Worm (Caenorhabditis elegans) whole organism, L2 larva: ENCODE measurements around the gene rpl-26.

Experiments used
- C34F6.9 ChIP-seq: fragments of 150-350 bp; optimal IDR thresholded peaks from 2 replicates; lab custom pipeline; 2014; ENCODE audit warnings: missing biosample characterization, missing genetic modification characterization
- R02D3.7 ChIP-seq: fragments of 150-350 bp; optimal IDR thresholded peaks from 2 replicates; lab custom pipeline; 2014; ENCODE audit warnings: missing biosample characterization, missing genetic modification characterization
- Y55F3AM.14 ChIP-seq: fragments of 200-800 bp; sonication (Bioruptor generic); optimal IDR thresholded peaks from 2 replicates; lab custom pipeline; 2018; ENCODE audit warnings: mild to moderate bottlenecking, missing genetic modification characterization, missing compliant biosample characterization
- alr-1 ChIP-seq: fragments of 150-350 bp; optimal IDR thresholded peaks from 2 replicates; lab custom pipeline; 2014; ENCODE audit warnings: missing biosample characterization, missing genetic modification characterization
- aly-2 ChIP-seq: fragments of 150-350 bp; optimal IDR thresholded peaks from 2 replicates; lab custom pipeline; 2014; ENCODE audit warnings: missing biosample characterization, missing genetic modification characterization
- ama-1 ChIP-seq: fragments of 150-350 bp; optimal IDR thresholded peaks from 2 replicates; lab custom pipeline; 2018; ENCODE audit warnings: inconsistent platforms
- blmp-1 ChIP-seq: sonication (generic microtip); optimal IDR thresholded peaks from 2 replicates; lab custom pipeline; 2017; ENCODE audit warnings: missing genetic modification characterization, mild to moderate bottlenecking, missing compliant biosample characterization, antibody characterized with exemption, moderate library complexity; ENCODE audit not compliant: insufficient read depth
- ceh-16 ChIP-seq: fragments of 150-350 bp; optimal IDR thresholded peaks from 2 replicates; lab custom pipeline; 2014; ENCODE audit warnings: missing biosample characterization, missing genetic modification characterization
- ceh-82 ChIP-seq: fragments of 150-350 bp; optimal IDR thresholded peaks from 2 replicates; lab custom pipeline; 2014; ENCODE audit warnings: missing biosample characterization, missing genetic modification characterization
- crh-2 ChIP-seq: sonication (generic microtip); optimal IDR thresholded peaks from 2 replicates; lab custom pipeline; 2017; ENCODE audit warnings: missing biosample characterization, missing genetic modification characterization
- egl-27 ChIP-seq: sonication (generic microtip); optimal IDR thresholded peaks from 3 replicates; lab custom pipeline; 2017; ENCODE audit warnings: missing biosample characterization, missing genetic modification reagents, missing genetic modification characterization
- elt-1 ChIP-seq: fragments of 150-350 bp; optimal IDR thresholded peaks from 2 replicates; lab custom pipeline; 2014; ENCODE audit warnings: missing biosample characterization, missing genetic modification characterization
- fos-1 ChIP-seq: fragments of 150-350 bp; optimal IDR thresholded peaks from 2 replicates; lab custom pipeline; 2014; ENCODE audit warnings: missing biosample characterization, missing genetic modification characterization
- gmeb-1 ChIP-seq: fragments of 150-350 bp; optimal IDR thresholded peaks from 2 replicates; lab custom pipeline; 2014; ENCODE audit warnings: missing biosample characterization, missing genetic modification characterization
- lin-11 ChIP-seq: fragments of 150-350 bp; sonication (generic microtip); optimal IDR thresholded peaks from 2 replicates; lab custom pipeline; 2014; ENCODE audit warnings: missing biosample characterization, missing genetic modification characterization, inconsistent platforms, mixed read lengths
- lsy-2 ChIP-seq, 2 experiments: fragments of 150-350 bp in 1 of 2; sonication (generic microtip) in 1 of 2; optimal IDR thresholded peaks; 2 replicates each; lab custom pipeline; 2014 to 2017; ENCODE audit warnings: missing biosample characterization in 2 of 2, missing genetic modification characterization in 2 of 2
- mab-5 ChIP-seq: fragments of 150-350 bp; optimal IDR thresholded peaks from 2 replicates; lab custom pipeline; 2014; ENCODE audit warnings: missing biosample characterization, missing genetic modification characterization
- mbf-1 ChIP-seq: sonication (generic microtip); optimal IDR thresholded peaks from 2 replicates; lab custom pipeline; 2017; ENCODE audit warnings: missing biosample characterization, missing genetic modification characterization
- nhr-10 ChIP-seq: sonication (generic microtip); optimal IDR thresholded peaks from 2 replicates; lab custom pipeline; 2017; ENCODE audit warnings: missing biosample characterization, missing genetic modification characterization
- nhr-129 ChIP-seq: fragments of 150-350 bp; optimal IDR thresholded peaks from 2 replicates; lab custom pipeline; 2014; ENCODE audit warnings: missing biosample characterization, missing genetic modification characterization
- nhr-23 ChIP-seq: fragments of 150-350 bp; optimal IDR thresholded peaks from 2 replicates; lab custom pipeline; 2014; ENCODE audit warnings: missing biosample characterization, missing genetic modification reagents, missing genetic modification characterization
- nhr-237 ChIP-seq: fragments of 150-350 bp; optimal IDR thresholded peaks from 2 replicates; lab custom pipeline; 2014; ENCODE audit warnings: missing biosample characterization, missing genetic modification characterization
- nhr-25 ChIP-seq: fragments of 150-350 bp; sonication (generic microtip); optimal IDR thresholded peaks from 3 replicates; lab custom pipeline; 2014; ENCODE audit warnings: missing biosample characterization, missing genetic modification characterization
- nhr-6 ChIP-seq: fragments of 150-350 bp; optimal IDR thresholded peaks from 2 replicates; lab custom pipeline; 2014; ENCODE audit warnings: missing biosample characterization, missing genetic modification characterization
- nhr-77 ChIP-seq: fragments of 150-350 bp; optimal IDR thresholded peaks from 2 replicates; lab custom pipeline; 2014; ENCODE audit warnings: missing biosample characterization, missing genetic modification characterization
- peb-1 ChIP-seq: fragments of 150-350 bp; optimal IDR thresholded peaks from 2 replicates; lab custom pipeline; 2014; ENCODE audit warnings: missing biosample characterization, missing genetic modification characterization
- skn-1 ChIP-seq: sonication (generic microtip); optimal IDR thresholded peaks from 2 replicates; lab custom pipeline; 2017; ENCODE audit warnings: missing biosample characterization, missing genetic modification characterization
- sma-3 ChIP-seq: sonication (generic microtip); optimal IDR thresholded peaks from 2 replicates; lab custom pipeline; 2016; ENCODE audit warnings: missing genetic modification reagents, missing genetic modification characterization, missing compliant biosample characterization
- snpc-4 ChIP-seq: fragments of 150-350 bp; optimal IDR thresholded peaks from 2 replicates; lab custom pipeline; 2014; ENCODE audit warnings: missing biosample characterization, missing genetic modification characterization
- unc-55 ChIP-seq: fragments of 150-350 bp; sonication (generic microtip); optimal IDR thresholded peaks from 3 replicates; lab custom pipeline; 2014; ENCODE audit warnings: missing biosample characterization, missing genetic modification reagents, missing genetic modification characterization
- unc-62 ChIP-seq: fragments of 150-350 bp; optimal IDR thresholded peaks from 2 replicates; lab custom pipeline; 2014; ENCODE audit warnings: missing biosample characterization, missing genetic modification reagents, missing genetic modification characterization
- ztf-1 ChIP-seq: fragments of 200-800 bp; sonication (Bioruptor generic); conservative IDR thresholded peaks from 2 replicates; pipeline ENCODE4 v1.3.6; 2022; ENCODE audit warnings: missing genetic modification characterization, missing compliant biosample characterization
- ztf-4 ChIP-seq: fragments of 150-350 bp; optimal IDR thresholded peaks from 2 replicates; lab custom pipeline; 2014; ENCODE audit warnings: missing biosample characterization, missing genetic modification characterization

Gene rpl-26

DNA sequence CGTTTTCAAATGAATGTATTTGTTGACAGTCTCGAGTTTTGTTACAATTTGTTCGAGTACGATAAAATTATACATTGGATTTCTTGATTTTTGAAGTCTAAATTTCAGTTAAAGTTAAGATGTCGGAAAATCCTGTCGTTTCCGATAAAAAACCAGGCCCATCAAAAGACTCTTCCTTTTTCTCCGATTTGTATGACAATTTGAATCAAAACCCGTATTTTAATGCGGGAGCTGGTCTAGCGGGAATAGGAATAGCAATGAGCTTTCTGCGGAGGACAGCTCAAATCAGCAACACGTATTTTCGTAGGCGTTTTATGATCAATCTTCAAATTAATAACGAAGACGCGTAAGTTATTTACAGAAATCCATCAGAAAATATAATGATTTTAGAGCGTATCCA is 31.6 kb upstream of the rpl-26 start, which contains the start of gene bcs-1:
TSS of gene bcs-1 (plus strand) at position 109 of the 400 bp plus-strand sequence.
- TF ChIP-seq Y55F3AM.14 (GFP tag; lab: Kevin White, UChicago) (no peak), fos-1 (no peak), ztf-1 (no peak), sma-3 (GFP tag; lab: Kevin White, UChicago) (no peak)

ce11 chrII:8573044-8573443 is 29.5 kb upstream of the rpl-26 start, which contains the start of gene F54C9.7:
TSS of gene F54C9.7 (plus strand) at chrII:8573344.
- TF ChIP-seq unc-55 (GFP tag; lab: Kevin White, UChicago) = peak; percentile 26
- no peak for TF ChIP-seq lin-11 (tag; lab: Kevin White, UChicago)
- TF ChIP-seq, all 48 proteins: peak for 1

- no peak for TF ChIP-seq crh-2 (tag; lab: Kevin White, UChicago)
- TF ChIP-seq nhr-77 (tag; lab: Kevin White, UChicago) = no peak
- no peak for TF ChIP-seq mab-5 (tag; lab: Kevin White, UChicago)
- no peak for TF ChIP-seq ceh-16 (tag; lab: Kevin White, UChicago)
- no peak for TF ChIP-seq egl-27 (tag; lab: Kevin White, UChicago)
- TF ChIP-seq blmp-1 = no peak
Observed at ce11 chrII:8575184-8575583, 27.4 kb upstream of the rpl-26 start, which contains the start of gene puf-5. TSS of gene puf-5 (plus strand) at chrII:8575541.

ce11 chrII:8577509-8578099 is 25.0 kb upstream of the rpl-26 start, which contains the start of gene F54C9.9:
TSS of gene F54C9.9 (plus strand) at chrII:8578049.
- TF ChIP-seq nhr-77 (tag; lab: Kevin White, UChicago) (no peak), mbf-1 (tag; lab: Kevin White, UChicago) (no peak), sma-3 (GFP tag; lab: Kevin White, UChicago) (no peak), crh-2 (tag; lab: Kevin White, UChicago) (peak; percentile 42), ama-1 (lab: Kevin White, UChicago) (no peak), elt-1 (tag; lab: Kevin White, UChicago) (no peak), ceh-16 (tag; lab: Kevin White, UChicago) (no peak), R02D3.7 (tag; lab: Kevin White, UChicago) (no peak), skn-1 (tag; lab: Kevin White, UChicago) (no peak), gmeb-1 (tag; lab: Kevin White, UChicago) (peak; percentile 64), nhr-25 (tag; lab: Kevin White, UChicago) (peak; percentile 79), blmp-1 (no peak), nhr-23 (no peak), lsy-2 (tag; optimal IDR thresholded peaks at IDR 0.05; lab: Kevin White, UChicago) (peak in 1 of 2 experiments; percentile 60), peb-1 (tag; lab: Kevin White, UChicago) (no peak), ceh-82 (no peak), nhr-10 (no peak), nhr-237 (tag; lab: Kevin White, UChicago) (no peak), C34F6.9 (tag; lab: Kevin White, UChicago) (peak; percentile 66), unc-55 (GFP tag; lab: Kevin White, UChicago) (peak; percentile 45)

DNA sequence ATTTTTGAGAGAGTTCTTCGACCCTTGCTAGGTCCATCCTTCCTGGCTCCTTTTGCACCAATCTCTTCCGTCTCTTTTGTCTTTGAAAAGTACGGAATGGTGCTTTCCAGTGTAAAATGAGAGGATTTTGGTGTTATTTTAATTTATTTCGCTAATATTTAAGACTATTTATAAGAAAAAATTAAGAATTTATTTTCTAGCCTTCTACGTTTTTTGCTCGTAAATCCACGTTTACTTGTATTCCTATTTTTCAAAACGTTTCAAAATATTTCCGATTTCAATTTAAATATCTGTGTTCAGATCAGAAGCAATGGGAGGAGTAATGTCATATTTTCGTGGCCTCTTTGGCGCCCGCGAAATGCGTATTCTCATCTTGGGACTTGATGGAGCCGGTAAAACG is 20.9 kb upstream of the rpl-26 start, which contains the start of gene arl-1:
TSS of gene arl-1 (plus strand) at position 301 of the 400 bp plus-strand sequence.
- TF ChIP-seq snpc-4 (tag; lab: Kevin White, UChicago) (no peak), alr-1 (tag; lab: Kevin White, UChicago) (no peak), nhr-237 (tag; lab: Kevin White, UChicago) (no peak), fos-1 (no peak), lin-11 (tag; lab: Kevin White, UChicago) (no peak), peb-1 (tag; lab: Kevin White, UChicago) (no peak), ztf-4 (no peak), elt-1 (tag; lab: Kevin White, UChicago) (no peak), lsy-2 (tag; optimal IDR thresholded peaks at IDR 0.05; lab: Kevin White, UChicago) (no peak), C34F6.9 (tag; lab: Kevin White, UChicago) (no peak), unc-62 (GFP tag; lab: Kevin White, UChicago) (no peak), nhr-23 (no peak), crh-2 (tag; lab: Kevin White, UChicago) (no peak), skn-1 (tag; lab: Kevin White, UChicago) (no peak), unc-55 (GFP tag; lab: Kevin White, UChicago) (no peak), aly-2 (tag; lab: Kevin White, UChicago) (no peak), sma-3 (GFP tag; lab: Kevin White, UChicago) (no peak), nhr-6 (tag; lab: Kevin White, UChicago) (no peak), nhr-129 (tag; lab: Kevin White, UChicago) (no peak), R02D3.7 (tag; lab: Kevin White, UChicago) (no peak)
